Fruit fly (Drosophila melanogaster) whole organism, embryonic: ENCODE measurements around the gene Alp10.

Experiments
- B-H1 ChIP-seq: fragments of 200-800 bp; sonication (Bioruptor generic); IDR thresholded peaks from 3 replicates; pipeline ENCODE4 v1.3.6; 2022; ENCODE audit warnings: missing biosample characterization, missing genetic modification characterization
- CG12071 ChIP-seq: fragments of 200-800 bp; sonication (Bioruptor generic); optimal IDR thresholded peaks from 3 replicates; lab custom pipeline; 2018; ENCODE audit warnings: missing biosample characterization, mild to moderate bottlenecking, missing genetic modification characterization
- CG12299 ChIP-seq: fragments of 200-800 bp; sonication (Bioruptor generic); optimal IDR thresholded peaks from 2 replicates; lab custom pipeline; 2018; ENCODE audit warnings: missing biosample characterization, mild to moderate bottlenecking, missing genetic modification characterization
- CG14667 ChIP-seq: fragments of 200-800 bp; sonication (Bioruptor generic); IDR thresholded peaks from 2 replicates; pipeline ENCODE4 v1.3.6; 2022; ENCODE audit warnings: missing biosample characterization, missing genetic modification characterization
- CG1529 ChIP-seq: fragments of 200-800 bp; sonication (Bioruptor generic); optimal IDR thresholded peaks from 3 replicates; lab custom pipeline; 2018; ENCODE audit warnings: missing biosample characterization, missing genetic modification characterization
- CG15601 ChIP-seq: fragments of 200-800 bp; sonication (Bioruptor generic); optimal IDR thresholded peaks from 3 replicates; lab custom pipeline; 2019; ENCODE audit warnings: missing biosample characterization, mild to moderate bottlenecking, missing genetic modification characterization, moderate library complexity
- CG16779 ChIP-seq: fragments of 200-800 bp; sonication (Bioruptor generic); IDR thresholded peaks from 2 replicates; pipeline ENCODE4 v1.3.6; 2022; ENCODE audit warnings: missing biosample characterization, missing genetic modification characterization
- CG16813 ChIP-seq: fragments of 200-800 bp; sonication (Bioruptor generic); IDR thresholded peaks from 3 replicates; pipeline ENCODE4 v1.3.6; 2022; ENCODE audit warnings: missing biosample characterization, missing genetic modification characterization; ENCODE audit not compliant: partially characterized antibody
- CG16863 ChIP-seq: fragments of 200-800 bp; sonication (Bioruptor generic); optimal IDR thresholded peaks from 3 replicates; lab custom pipeline; 2016; ENCODE audit warnings: missing biosample characterization, missing genetic modification characterization
- CG17829 ChIP-seq: fragments of 200-800 bp; optimal IDR thresholded peaks from 2 replicates; lab custom pipeline; 2019; ENCODE audit warnings: missing biosample characterization, mild to moderate bottlenecking, missing genetic modification characterization, moderate library complexity
- CG17912 ChIP-seq: fragments of 200-800 bp; sonication (Bioruptor generic); optimal IDR thresholded peaks from 2 replicates; lab custom pipeline; 2018; ENCODE audit warnings: missing biosample characterization, mild to moderate bottlenecking, missing genetic modification characterization
- CG1792 ChIP-seq: fragments of 200-800 bp; sonication (Bioruptor generic); optimal IDR thresholded peaks from 2 replicates; lab custom pipeline; 2016; ENCODE audit warnings: missing biosample characterization, missing genetic modification characterization
- CG2120 ChIP-seq: fragments of 200-800 bp; sonication (Bioruptor generic); optimal IDR thresholded peaks from 3 replicates; lab custom pipeline; 2016; ENCODE audit warnings: missing biosample characterization, missing genetic modification characterization
- CG2199 ChIP-seq: fragments of 200-800 bp; sonication (Bioruptor generic); IDR thresholded peaks from 3 replicates; pipeline ENCODE4 v1.3.6; 2022; ENCODE audit warnings: missing biosample characterization, missing genetic modification characterization
- CG42726 ChIP-seq: fragments of 200-800 bp; sonication (Bioruptor generic); IDR thresholded peaks from 2 replicates; pipeline ENCODE4 v1.3.6; 2022; ENCODE audit warnings: missing biosample characterization, missing genetic modification characterization; ENCODE audit not compliant: partially characterized antibody
- CG5953 ChIP-seq: fragments of 200-800 bp; sonication (Bioruptor generic); IDR thresholded peaks from 2 replicates; pipeline ENCODE4 v1.3.6; 2022; ENCODE audit warnings: missing biosample characterization, missing genetic modification characterization
- CG7786 ChIP-seq: fragments of 200-800 bp; sonication (Bioruptor generic); optimal IDR thresholded peaks from 2 replicates; lab custom pipeline; 2016; ENCODE audit warnings: missing biosample characterization, missing genetic modification characterization
- CoRest ChIP-seq: fragments of 200-800 bp; sonication (Bioruptor generic); optimal IDR thresholded peaks from 3 replicates; lab custom pipeline; 2018; ENCODE audit warnings: missing biosample characterization, mild to moderate bottlenecking, missing genetic modification characterization, moderate library complexity
- Dad ChIP-seq: fragments of 200-800 bp; sonication (Bioruptor generic); optimal IDR thresholded peaks from 3 replicates; lab custom pipeline; 2016; ENCODE audit warnings: missing biosample characterization, missing genetic modification characterization
- Doc2 ChIP-seq: fragments of 200-800 bp; sonication (Bioruptor generic); IDR thresholded peaks from 2 replicates; pipeline ENCODE4 v1.3.6; 2022; ENCODE audit warnings: missing biosample characterization, missing genetic modification characterization
- Elba2 ChIP-seq: fragments of 200-800 bp; sonication (Bioruptor generic); optimal IDR thresholded peaks from 3 replicates; lab custom pipeline; 2016; ENCODE audit warnings: missing biosample characterization, missing genetic modification characterization
- Hr39 ChIP-seq: fragments of >200 bp; optimal IDR thresholded peaks from 2 replicates; lab custom pipeline; 2017
- MESR4 ChIP-seq: fragments of 200-800 bp; sonication (Bioruptor generic); optimal IDR thresholded peaks from 2 replicates; lab custom pipeline; 2018; ENCODE audit warnings: missing biosample characterization, mild to moderate bottlenecking, missing genetic modification characterization, moderate library complexity
- Med ChIP-seq: fragments of 200-800 bp; sonication (Bioruptor generic); peaks from one replicate; lab custom pipeline; 2016; ENCODE audit warnings: missing biosample characterization, missing genetic modification characterization, mild to moderate bottlenecking, inconsistent platforms, moderate library complexity
- Oaz ChIP-seq: fragments of 200-800 bp; sonication (Bioruptor generic); IDR thresholded peaks from 2 replicates; pipeline ENCODE4 v1.3.6; 2022; ENCODE audit warnings: missing biosample characterization, missing genetic modification characterization
- Optix ChIP-seq: fragments of 200-800 bp; sonication (Bioruptor generic); IDR thresholded peaks from 3 replicates; pipeline ENCODE4 v1.3.6; 2022; ENCODE audit warnings: missing biosample characterization, missing genetic modification characterization
- Ptx1 ChIP-seq: fragments of 200-800 bp; sonication (Bioruptor generic); IDR thresholded peaks from 2 replicates; pipeline ENCODE4 v1.3.6; 2022; ENCODE audit warnings: missing biosample characterization, missing genetic modification characterization
- Sin3A ChIP-seq: fragments of >200 bp; optimal IDR thresholded peaks from 2 replicates; lab custom pipeline; 2018
- Spps ChIP-seq: fragments of 200-800 bp; sonication (Bioruptor generic); optimal IDR thresholded peaks from 2 replicates; lab custom pipeline; 2018; ENCODE audit warnings: missing biosample characterization, mild to moderate bottlenecking, missing genetic modification characterization
- Usf ChIP-seq: fragments of 200-800 bp; sonication (Bioruptor generic); optimal IDR thresholded peaks from 2 replicates; lab custom pipeline; 2017; ENCODE audit warnings: missing genotype, missing biosample characterization, missing genetic modification characterization
- Vsx1 ChIP-seq: fragments of 200-800 bp; sonication (Bioruptor generic); optimal IDR thresholded peaks from 2 replicates; lab custom pipeline; 2017; ENCODE audit warnings: missing biosample characterization, mild to moderate bottlenecking, missing genetic modification characterization, missing genetic modification reagents
- al ChIP-seq: fragments of 200-800 bp; sonication (Bioruptor generic); IDR thresholded peaks from 2 replicates; pipeline ENCODE4 v1.3.6; 2022; ENCODE audit warnings: missing biosample characterization, missing genetic modification characterization
- bowl ChIP-seq: fragments of 200-800 bp; sonication (Bioruptor generic); IDR thresholded peaks from 2 replicates; pipeline ENCODE4 v1.3.6; 2022; ENCODE audit warnings: missing biosample characterization, missing genetic modification characterization
- corto ChIP-seq: fragments of 200-800 bp; sonication (Bioruptor generic); optimal IDR thresholded peaks from 2 replicates; lab custom pipeline; 2016; ENCODE audit warnings: missing biosample characterization, mild to moderate bottlenecking, missing genetic modification characterization, moderate library complexity
- dimm ChIP-seq: fragments of 200-800 bp; sonication (Bioruptor generic); IDR thresholded peaks from 2 replicates; pipeline ENCODE4 v1.3.6; 2022; ENCODE audit warnings: missing biosample characterization, missing genetic modification characterization
- disco-r ChIP-seq: fragments of 200-800 bp; sonication (Bioruptor generic); optimal IDR thresholded peaks from 2 replicates; lab custom pipeline; 2016; ENCODE audit warnings: missing biosample characterization, missing genetic modification characterization
- grau ChIP-seq: fragments of 200-800 bp; optimal IDR thresholded peaks from 3 replicates; lab custom pipeline; 2019; ENCODE audit warnings: missing biosample characterization, mild to moderate bottlenecking, missing genetic modification characterization, moderate library complexity
- grn ChIP-seq: fragments of 200-800 bp; sonication (Bioruptor generic); optimal IDR thresholded peaks from 3 replicates; lab custom pipeline; 2017; ENCODE audit warnings: missing biosample characterization, missing genetic modification characterization
- gsb-n ChIP-seq: fragments of 200-800 bp; sonication (Bioruptor generic); optimal IDR thresholded peaks from 3 replicates; lab custom pipeline; 2018; ENCODE audit warnings: missing biosample characterization, mild to moderate bottlenecking, missing genetic modification characterization
- maf-S ChIP-seq: fragments of 200-800 bp; sonication (Bioruptor generic); optimal IDR thresholded peaks from 2 replicates; lab custom pipeline; 2016; ENCODE audit warnings: missing biosample characterization, missing genetic modification characterization
- prd ChIP-seq, 3 experiments: fragments of >200 bp in 2 of 3; fragments of 200-800 bp in 1 of 3; sonication (Bioruptor generic) in 1 of 3; optimal IDR thresholded peaks in 2 of 3; IDR thresholded peaks in 1 of 3; 2 replicates in 2 of 3; 3 replicates in 1 of 3; pipeline versions ENCODE4 v1.3.6 to Lab custom; 2017 to 2022; ENCODE audit warnings: missing biosample characterization in 1 of 3, missing genetic modification characterization in 1 of 3
- rib ChIP-seq: fragments of 200-800 bp; sonication (Bioruptor generic); IDR thresholded peaks from 2 replicates; pipeline ENCODE4 v1.3.6; 2022; ENCODE audit warnings: missing biosample characterization, missing genetic modification characterization
- run ChIP-seq: fragments of 200-800 bp; sonication (Bioruptor generic); optimal IDR thresholded peaks from 3 replicates; lab custom pipeline; 2018; ENCODE audit warnings: missing biosample characterization, mild to moderate bottlenecking, missing genetic modification characterization
- sens-2 ChIP-seq: fragments of 200-800 bp; sonication (Bioruptor generic); IDR thresholded peaks from 2 replicates; pipeline ENCODE4 v1.3.6; 2022; ENCODE audit warnings: missing biosample characterization, missing genetic modification characterization
- stwl ChIP-seq: fragments of 200-800 bp; sonication (Bioruptor generic); optimal IDR thresholded peaks from 3 replicates; lab custom pipeline; 2018; ENCODE audit warnings: missing biosample characterization, mild to moderate bottlenecking, missing genetic modification characterization, moderate library complexity
- tio ChIP-seq: fragments of 200-800 bp; sonication (Bioruptor generic); optimal IDR thresholded peaks from 2 replicates; lab custom pipeline; 2017; ENCODE audit warnings: missing biosample characterization, missing genetic modification characterization, inconsistent platforms
- tna ChIP-seq: fragments of 200-800 bp; sonication (Bioruptor generic); IDR thresholded peaks from 2 replicates; pipeline ENCODE4 v1.3.6; 2022; ENCODE audit warnings: missing biosample characterization, missing genetic modification characterization; ENCODE audit not compliant: partially characterized antibody
- twi ChIP-seq: fragments of 200-800 bp; optimal IDR thresholded peaks from 2 replicates; lab custom pipeline; 2019; ENCODE audit warnings: missing biosample characterization, mild to moderate bottlenecking, missing genetic modification characterization, moderate library complexity
- wdn ChIP-seq: fragments of 200-800 bp; sonication (Bioruptor generic); IDR thresholded peaks from 2 replicates; pipeline ENCODE4 v1.3.6; 2022; ENCODE audit warnings: missing biosample characterization, missing genetic modification characterization
- zfh2 ChIP-seq: fragments of 200-800 bp; sonication (Bioruptor generic); optimal IDR thresholded peaks from 2 replicates; lab custom pipeline; 2016; ENCODE audit warnings: missing biosample characterization, missing genetic modification characterization

The Alp10 gene

dm6 chr3L:5577250-5578138 lies 17.6 kb downstream of the Alp10 start, which contains the start of gene Msr-110 (continued):
- TF ChIP-seq Elba2 (GFP tag; lab: Kevin White, UChicago) (no peak), CG16779 (GFP tag; lab: Robert Waterston, UW) (peak; percentile 84), zfh2 (peak; percentile 66), stwl (tag; lab: Kevin White, UChicago) (no peak), sens-2 (GFP tag; lab: Robert Waterston, UW) (peak; percentile 50; the same call in 1 of the 2 replicates), CoRest (tag; lab: Kevin White, UChicago) (peak; percentile 93), Optix (GFP tag; lab: Robert Waterston, UW) (peak; percentile 84), CG2120 (peak; percentile 89), CG42726 (GFP tag; lab: Robert Waterston, UW) (peak; percentile 52; the same call in 1 of the 2 replicates), gsb-n (tag; lab: Kevin White, UChicago) (peak; percentile 77), corto (GFP tag; lab: Kevin White, UChicago) (peak; percentile 93), Dad (peak; percentile 81), grn (peak; percentile 13), Spps (tag; lab: Kevin White, UChicago) (peak; percentile 47), CG7786 (peak; percentile 75), CG16813 (GFP tag; lab: Robert Waterston, UW) (no peak), Vsx1 (GFP tag; lab: Kevin White, UChicago) (peak; percentile 75), Oaz (GFP tag; lab: Robert Waterston, UW) (peak; percentile 76), Usf (GFP tag; lab: Kevin White, UChicago) (peak; percentile 58), CG12299 (tag; lab: Kevin White, UChicago) (peak; percentile 90), B-H1 (GFP tag; lab: Robert Waterston, UW) (peak; percentile 74; the same call in 2 of the 3 replicates), MESR4 (GFP tag; lab: Kevin White, UChicago) (no peak), CG15601 (tag; lab: Kevin White, UChicago) (peak; percentile 84), CG1529 (GFP tag; lab: Kevin White, UChicago) (peak; percentile 73), al (peak; percentile 82), CG2199 (no peak; the same call in 2 of the 3 replicates), Doc2 (GFP tag; lab: Robert Waterston, UW) (peak; percentile 81)

- TF ChIP-seq CG5953 (GFP tag; lab: Robert Waterston, UW) (no peak), twi (no peak), CG17912 (GFP tag; lab: Kevin White, UChicago) (no peak), tna (no peak), dimm (GFP tag; lab: Robert Waterston, UW) (no peak), CG12299 (tag; lab: Kevin White, UChicago) (no peak), CG12071 (GFP tag; lab: Kevin White, UChicago) (no peak), CG17829 (tag; lab: Kevin White, UChicago) (no peak), tio (GFP tag; lab: Kevin White, UChicago) (no peak), run (tag; lab: Kevin White, UChicago) (no peak), CG14667 (no peak), wdn (no peak), zfh2 (no peak), rib (GFP tag; lab: Robert Waterston, UW) (no peak), maf-S (no peak), Ptx1 (GFP tag; lab: Robert Waterston, UW) (0 out of 2 replicates have a peak, but pooled peaks have one; percentile 11), prd (optimal IDR thresholded peaks at IDR 0.05; lab: Kevin White, UChicago) (no peak), prd (GFP tag; IDR thresholded peaks at IDR 0.05; lab: Robert Waterston, UW) (peak; percentile 10; the same call in 1 of the 3 replicates), CG16863 (GFP tag; lab: Kevin White, UChicago) (no peak), grau (peak; percentile 74), Sin3A (lab: Kevin White, UChicago) (no peak), disco-r (GFP tag; lab: Kevin White, UChicago) (no peak), bowl (no peak), Hr39 (lab: Kevin White, UChicago) (no peak), Med (GFP tag; lab: Kevin White, UChicago) (peak; percentile 77), CG1792 (GFP tag; lab: Kevin White, UChicago) (no peak)
Measured at dm6 chr3L:5576543-5576942, 18.5 kb downstream of the Alp10 start.
